Worm (Caenorhabditis elegans) whole organism, early embryonic: Measurements from ENCODE around the gene lgc-6.

Source experiments
- B0310.2 ChIP-seq: sonication (generic microtip); optimal IDR thresholded peaks from 2 replicates; lab custom pipeline; 2016; ENCODE audit warnings: mild to moderate bottlenecking, missing genetic modification characterization, missing compliant biosample characterization
- F13C5.2 ChIP-seq: sonication (generic microtip); optimal IDR thresholded peaks from 2 replicates; lab custom pipeline; 2017; ENCODE audit warnings: mild to moderate bottlenecking, missing genetic modification characterization, inconsistent platforms, missing compliant biosample characterization
- aly-1 ChIP-seq: sonication (generic microtip); optimal IDR thresholded peaks from 2 replicates; lab custom pipeline; 2016; ENCODE audit warnings: missing genetic modification characterization, missing compliant biosample characterization
- ama-1 ChIP-seq: fragments of 150-350 bp; optimal IDR thresholded peaks from 2 replicates; lab custom pipeline; 2014
- ceh-13 ChIP-seq: fragments of 200-800 bp; sonication (Bioruptor generic); optimal IDR thresholded peaks from 2 replicates; lab custom pipeline; 2018; ENCODE audit warnings: mild to moderate bottlenecking, missing genetic modification characterization, missing compliant biosample characterization
- ceh-36 ChIP-seq: sonication (generic microtip); optimal IDR thresholded peaks from 2 replicates; lab custom pipeline; 2016; ENCODE audit warnings: missing genetic modification characterization, inconsistent platforms, missing compliant biosample characterization
- ets-7 ChIP-seq: sonication (generic microtip); optimal IDR thresholded peaks from 2 replicates; lab custom pipeline; 2016; ENCODE audit warnings: missing genotype, missing genetic modification characterization, missing compliant biosample characterization
- flt-1 ChIP-seq: fragments of 200-800 bp; sonication (Bioruptor generic); IDR thresholded peaks from 2 replicates; pipeline ENCODE4 v1.3.6; 2022; ENCODE audit warnings: missing genetic modification characterization, missing compliant biosample characterization
- hmbx-1 ChIP-seq: sonication (generic microtip); optimal IDR thresholded peaks from 2 replicates; lab custom pipeline; 2016; ENCODE audit warnings: mild to moderate bottlenecking, missing genetic modification characterization, missing compliant biosample characterization
- hmg-4 ChIP-seq: fragments of 200-800 bp; sonication (Bioruptor generic); optimal IDR thresholded peaks from 2 replicates; lab custom pipeline; 2018; ENCODE audit warnings: mild to moderate bottlenecking, missing genetic modification characterization, missing compliant biosample characterization
- hnd-1 ChIP-seq: sonication (generic microtip); optimal IDR thresholded peaks from 2 replicates; lab custom pipeline; 2016; ENCODE audit warnings: missing genetic modification characterization, missing compliant biosample characterization
- pes-1 ChIP-seq: fragments of 200-800 bp; sonication (Bioruptor generic); IDR thresholded peaks from 2 replicates; pipeline ENCODE4 v1.3.6; 2022; ENCODE audit warnings: missing genetic modification reagents, missing genetic modification characterization, missing compliant biosample characterization
- scrt-1 ChIP-seq: fragments of 200-800 bp; sonication (Bioruptor generic); IDR thresholded peaks from 2 replicates; pipeline ENCODE4 v1.3.6; 2022; ENCODE audit warnings: missing genetic modification characterization, missing compliant biosample characterization
- sea-1 ChIP-seq: fragments of 200-800 bp; sonication (Bioruptor generic); conservative IDR thresholded peaks from 2 replicates; pipeline ENCODE4 v1.3.6; 2022; ENCODE audit warnings: missing genetic modification characterization, missing compliant biosample characterization
- tbx-11 ChIP-seq: fragments of 200-800 bp; sonication (Bioruptor generic); IDR thresholded peaks from 2 replicates; pipeline ENCODE4 v1.3.6; 2022; ENCODE audit warnings: missing genetic modification characterization, missing compliant biosample characterization
- tbx-37 ChIP-seq: fragments of 200-800 bp; sonication (Bioruptor generic); conservative IDR thresholded peaks from 2 replicates; pipeline ENCODE4 v1.3.6; 2022; ENCODE audit warnings: missing genetic modification reagents, missing genetic modification characterization, missing compliant biosample characterization
- tra-4 ChIP-seq: sonication (generic microtip); optimal IDR thresholded peaks from 2 replicates; lab custom pipeline; 2017; ENCODE audit warnings: missing genetic modification characterization, missing compliant biosample characterization

lgc-6 gene

DNA sequence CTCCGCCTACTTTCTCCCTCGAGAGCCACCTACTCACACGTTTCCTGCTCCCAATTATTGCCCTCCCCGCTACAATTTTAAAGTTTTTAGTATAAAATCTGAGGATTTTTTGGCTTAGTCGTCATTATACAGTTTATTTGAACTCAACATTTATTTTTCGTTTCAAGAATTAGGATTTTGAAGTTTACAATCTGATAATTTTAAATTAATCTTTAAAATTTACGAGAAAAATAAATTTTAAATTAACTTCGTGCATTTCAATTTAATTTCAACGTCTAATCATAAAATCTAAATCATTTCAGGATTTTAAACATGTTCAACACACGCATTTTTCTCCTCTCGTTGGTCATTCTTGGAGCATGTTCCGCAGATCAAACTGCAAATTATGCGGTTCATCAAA lies 10.8 kb upstream of the lgc-6 start, which contains the start of gene F35H10.2:
Gene F35H10.2, plus strand, starts transcription at position 301 of the 400 bp plus-strand sequence.
- TF ChIP-seq tbx-11 (GFP tag; lab: Robert Waterston, UW), result no peak
- no peak for TF ChIP-seq aly-1 (tag; lab: Kevin White, UChicago)
- TF ChIP-seq tra-4 (tag; lab: Kevin White, UChicago), result no peak
- TF ChIP-seq hnd-1 (tag; lab: Kevin White, UChicago), result no peak
- no peak for TF ChIP-seq hmbx-1 (tag; lab: Kevin White, UChicago)
- TF ChIP-seq ceh-13, result no peak

DNA sequence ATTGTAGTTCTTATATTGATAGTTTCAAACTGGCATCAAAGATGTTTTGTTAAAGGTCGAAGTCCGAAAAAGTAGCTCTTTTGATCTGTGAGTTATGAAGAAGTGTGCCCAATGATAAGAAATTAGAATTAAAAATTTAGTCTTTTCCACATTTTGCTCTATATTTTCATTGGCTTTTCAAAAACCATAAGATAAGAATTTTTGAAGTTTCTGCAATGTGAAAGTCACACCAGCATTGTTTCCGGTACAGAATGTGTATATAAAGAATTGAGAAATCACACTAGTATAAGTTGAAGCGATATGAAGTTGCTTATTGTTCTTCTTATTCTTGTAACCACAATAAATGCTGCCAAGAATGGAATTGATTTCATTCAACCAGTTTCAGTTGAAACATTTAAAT lies 7.2 kb upstream of the lgc-6 start, which contains the start of gene lys-10:
Gene lys-10, plus strand, starts transcription at position 301 of the 400 bp plus-strand sequence.
- TF ChIP-seq flt-1 (GFP tag; lab: Robert Waterston, UW) (no peak), pes-1 (GFP tag; lab: Robert Waterston, UW) (no peak), sea-1 (no peak), ceh-13 (no peak), hmg-4 (no peak)

DNA sequence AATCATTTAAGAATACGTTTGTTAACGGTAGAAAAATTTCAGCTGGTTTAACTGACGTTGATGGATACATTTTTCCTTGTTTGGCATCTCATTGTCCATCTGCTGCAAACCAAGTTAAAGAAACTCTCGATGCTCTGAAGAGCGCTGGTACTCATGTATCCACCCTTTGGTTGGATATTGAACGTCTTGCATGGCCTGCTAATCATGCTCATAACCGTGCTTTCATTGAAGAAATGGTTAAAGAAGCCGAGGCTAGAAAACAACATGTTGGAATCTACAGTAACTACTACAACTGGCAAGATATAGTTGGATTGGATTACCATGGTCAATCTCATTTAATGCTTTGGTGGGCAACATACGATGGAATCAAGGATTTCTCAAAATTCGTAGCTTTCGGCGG lies 6.7 kb upstream of the lgc-6 start:
- TF ChIP-seq pes-1 (GFP tag; lab: Robert Waterston, UW), result no peak
- 0 out of 2 replicates have a peak, but pooled peaks have one; percentile 2 for TF ChIP-seq flt-1 (GFP tag; lab: Robert Waterston, UW)

DNA sequence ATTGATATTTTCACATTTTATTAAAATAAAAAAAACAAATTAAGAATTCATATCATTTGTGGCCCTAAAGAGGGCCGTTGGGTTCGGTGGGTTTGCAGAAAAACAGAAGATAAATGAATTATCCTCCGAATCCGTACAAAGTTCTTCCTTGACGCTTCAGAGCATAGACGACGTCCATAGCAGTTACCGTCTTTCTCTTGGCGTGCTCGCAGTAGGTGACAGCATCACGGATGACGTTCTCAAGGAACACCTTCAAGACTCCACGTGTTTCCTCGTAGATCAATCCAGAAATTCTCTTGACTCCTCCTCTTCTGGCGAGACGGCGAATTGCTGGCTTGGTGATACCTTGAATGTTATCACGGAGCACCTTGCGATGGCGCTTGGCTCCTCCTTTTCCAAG lies 6.2 kb upstream of the lgc-6 start:
- TF ChIP-seq ets-7 (tag; lab: Kevin White, UChicago), result no peak
- TF ChIP-seq B0310.2 (tag; lab: Kevin White, UChicago), result no peak
- TF ChIP-seq ama-1 (lab: Kevin White, UChicago), result peak; percentile 97
- no peak for TF ChIP-seq ceh-36 (tag; lab: Kevin White, UChicago)
- no peak for TF ChIP-seq hmg-4
- TF ChIP-seq aly-1 (tag; lab: Kevin White, UChicago), result peak; percentile 47

DNA sequence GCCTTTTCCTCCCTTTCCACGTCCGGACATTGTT lies 6.0 kb upstream of the lgc-6 start, which contains the start of gene his-31:
Gene his-31, minus strand, starts transcription at position 30 of the 34 bp plus-strand sequence.
- TF ChIP-seq hmbx-1 (tag; lab: Kevin White, UChicago), result no peak
- TF ChIP-seq tbx-37 (GFP tag; lab: Robert Waterston, UW), result no peak
- TF ChIP-seq pes-1 (GFP tag; lab: Robert Waterston, UW), result no peak
- TF ChIP-seq tra-4 (tag; lab: Kevin White, UChicago), result no peak
- TF ChIP-seq hnd-1 (tag; lab: Kevin White, UChicago), result no peak
- TF ChIP-seq ama-1 (lab: Kevin White, UChicago), result no peak
- no peak for TF ChIP-seq sea-1
- TF ChIP-seq scrt-1 (GFP tag; lab: Robert Waterston, UW), result no peak
- TF ChIP-seq hmg-4, result no peak
- no peak for TF ChIP-seq flt-1 (GFP tag; lab: Robert Waterston, UW)
- TF ChIP-seq tbx-11 (GFP tag; lab: Robert Waterston, UW), result no peak
- TF ChIP-seq ets-7 (tag; lab: Kevin White, UChicago), result no peak
- TF ChIP-seq ceh-13, result no peak
- no peak for TF ChIP-seq aly-1 (tag; lab: Kevin White, UChicago)
- TF ChIP-seq F13C5.2, result no peak
- TF ChIP-seq ceh-36 (tag; lab: Kevin White, UChicago), result no peak
- no peak for TF ChIP-seq B0310.2 (tag; lab: Kevin White, UChicago)

DNA sequence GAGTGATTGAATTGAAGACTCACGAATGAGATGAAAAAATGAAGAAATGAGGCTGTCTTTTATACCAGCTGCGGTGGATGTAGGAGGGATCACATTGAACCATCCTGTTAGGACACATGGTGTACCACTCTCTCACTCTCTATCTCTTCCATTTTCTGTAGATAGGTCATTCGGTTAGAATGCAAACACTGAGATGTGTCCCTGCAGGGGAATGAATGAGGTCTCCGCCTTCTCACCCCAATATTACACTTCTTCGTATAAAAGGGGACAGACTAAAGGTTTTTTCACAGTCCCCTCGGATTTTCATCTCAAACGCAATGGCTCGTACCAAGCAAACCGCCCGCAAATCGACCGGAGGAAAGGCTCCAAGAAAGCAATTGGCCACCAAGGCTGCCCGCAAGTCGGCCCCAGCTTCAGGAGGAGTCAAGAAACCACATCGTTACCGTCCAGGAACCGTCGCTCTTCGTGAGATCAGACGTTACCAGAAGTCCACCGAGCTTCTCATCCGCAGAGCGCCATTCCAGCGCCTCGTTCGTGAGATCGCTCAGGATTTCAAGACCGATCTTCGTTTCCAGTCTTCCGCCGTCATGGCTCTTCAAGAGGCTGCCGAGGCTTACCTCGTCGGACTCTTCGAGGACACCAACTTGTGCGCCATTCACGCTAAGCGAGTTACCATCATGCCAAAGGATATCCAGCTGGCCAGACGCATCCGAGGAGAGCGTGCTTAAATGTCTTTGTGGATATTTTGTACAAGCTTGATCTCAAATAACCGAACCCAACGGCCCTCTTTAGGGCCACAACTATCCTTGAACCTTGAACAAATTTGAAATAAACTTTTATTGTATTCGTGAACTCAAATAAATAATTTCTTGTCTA lies 5.5 kb upstream of the lgc-6 start, which contains the start of gene his-32:
Gene his-32, plus strand, starts transcription at position 318 of the 876 bp plus-strand sequence.
- TF ChIP-seq B0310.2 (tag; lab: Kevin White, UChicago) (peak; percentile 88), sea-1 (peak; percentile 67; the same call in 1 of the 2 replicates), scrt-1 (GFP tag; lab: Robert Waterston, UW) (peak; percentile 78; the same call in 1 of the 2 replicates), pes-1 (GFP tag; lab: Robert Waterston, UW) (peak; percentile 76), ceh-13 (no peak), aly-1 (tag; lab: Kevin White, UChicago) (peak; percentile 100), hnd-1 (tag; lab: Kevin White, UChicago) (no peak), tbx-11 (GFP tag; lab: Robert Waterston, UW) (no peak), hmbx-1 (tag; lab: Kevin White, UChicago) (peak; percentile 60), flt-1 (GFP tag; lab: Robert Waterston, UW) (peak; percentile 65; the same call in 1 of the 2 replicates), hmg-4 (peak; percentile 41), tra-4 (tag; lab: Kevin White, UChicago) (peak; percentile 25), ceh-36 (tag; lab: Kevin White, UChicago) (peak; percentile 69), tbx-37 (GFP tag; lab: Robert Waterston, UW) (no peak), ama-1 (lab: Kevin White, UChicago) (peak; percentile 99), ets-7 (tag; lab: Kevin White, UChicago) (no peak), F13C5.2 (peak; percentile 18)

DNA sequence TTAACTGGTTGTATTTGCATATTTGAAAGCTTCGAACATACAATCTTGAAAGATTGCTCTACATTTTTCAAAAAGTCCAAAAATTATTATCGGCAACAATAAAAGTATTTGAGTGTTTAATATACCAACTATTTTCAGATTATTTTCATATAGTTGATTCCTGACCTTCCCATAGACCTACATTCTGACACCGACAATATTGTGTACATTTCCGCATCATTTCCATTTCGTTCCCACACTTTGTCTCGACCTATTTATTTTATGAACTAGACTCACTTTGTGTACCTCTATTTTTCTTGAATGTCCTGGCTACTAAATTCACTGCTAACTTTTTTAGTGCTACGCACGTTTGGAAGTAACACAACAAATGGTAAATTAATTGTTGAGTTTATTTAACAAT lies 2.6 kb downstream of the lgc-6 start, which contains the start of gene lgc-5:
Gene lgc-5, plus strand, starts transcription at position 301 of the 400 bp plus-strand sequence.
- TF ChIP-seq ama-1 (lab: Kevin White, UChicago) (no peak), scrt-1 (GFP tag; lab: Robert Waterston, UW) (no peak), hnd-1 (tag; lab: Kevin White, UChicago) (no peak), ets-7 (tag; lab: Kevin White, UChicago) (no peak), sea-1 (no peak), aly-1 (tag; lab: Kevin White, UChicago) (no peak), ceh-13 (no peak), flt-1 (GFP tag; lab: Robert Waterston, UW) (no peak), tbx-11 (GFP tag; lab: Robert Waterston, UW) (no peak), tbx-37 (GFP tag; lab: Robert Waterston, UW) (no peak), hmbx-1 (tag; lab: Kevin White, UChicago) (no peak), B0310.2 (tag; lab: Kevin White, UChicago) (no peak), ceh-36 (tag; lab: Kevin White, UChicago) (no peak), F13C5.2 (no peak), tra-4 (tag; lab: Kevin White, UChicago) (no peak), hmg-4 (no peak), pes-1 (GFP tag; lab: Robert Waterston, UW) (no peak)
